Worm (Caenorhabditis elegans) whole organism, L4 larva: ENCODE measurements around the gene F16G10.7.

Source experiments
- F37D6.2 ChIP-seq: sonication (generic microtip); optimal IDR thresholded peaks from 2 replicates; lab custom pipeline; 2016; ENCODE audit warnings: mild to moderate bottlenecking, missing genetic modification characterization, missing compliant biosample characterization
- F44E2.7 ChIP-seq: fragments of 200-800 bp; sonication (Bioruptor generic); IDR thresholded peaks from 2 replicates; pipeline ENCODE4 v2.1.2; 2022; ENCODE audit warnings: missing genetic modification characterization, missing compliant biosample characterization
- F49E8.2 ChIP-seq: sonication (generic microtip); optimal IDR thresholded peaks from 2 replicates; lab custom pipeline; 2016; ENCODE audit warnings: missing compliant biosample characterization, mild to moderate bottlenecking, missing genetic modification characterization, borderline replicate concordance
- T20F7.1 ChIP-seq: fragments of 200-800 bp; sonication (Bioruptor generic); optimal IDR thresholded peaks from 2 replicates; lab custom pipeline; 2018; ENCODE audit warnings: mild to moderate bottlenecking, missing genetic modification characterization, missing compliant biosample characterization
- Y105C5A.15 ChIP-seq: fragments of 200-800 bp; sonication (Bioruptor generic); IDR thresholded peaks from 2 replicates; pipeline ENCODE4 v1.3.6; 2022; ENCODE audit warnings: missing genetic modification characterization, missing compliant biosample characterization
- ZK337.2 ChIP-seq: fragments of 200-800 bp; sonication (Bioruptor generic); IDR thresholded peaks from 2 replicates; pipeline ENCODE4 v1.3.6; 2022; ENCODE audit warnings: missing genetic modification reagents, missing genetic modification characterization, missing compliant biosample characterization
- aha-1 ChIP-seq: fragments of 150-350 bp; peaks from one replicate; lab custom pipeline; 2014; ENCODE audit warnings: missing biosample characterization, missing genetic modification characterization
- aly-2 ChIP-seq: sonication (generic microtip); optimal IDR thresholded peaks from 2 replicates; lab custom pipeline; 2018; ENCODE audit warnings: missing biosample characterization, missing genetic modification characterization
- attf-4 ChIP-seq: sonication (generic microtip); optimal IDR thresholded peaks from 3 replicates; lab custom pipeline; 2017; ENCODE audit warnings: missing biosample characterization, missing genetic modification characterization
- ceh-28 ChIP-seq: fragments of 150-350 bp; optimal IDR thresholded peaks from 2 replicates; lab custom pipeline; 2014; ENCODE audit warnings: missing biosample characterization, missing genetic modification reagents, missing genetic modification characterization
- ceh-32 ChIP-seq: sonication (generic microtip); optimal IDR thresholded peaks from 2 replicates; lab custom pipeline; 2016; ENCODE audit warnings: mild to moderate bottlenecking, missing genetic modification characterization, missing compliant biosample characterization; ENCODE audit not compliant: poor library complexity
- cey-2 ChIP-seq: sonication (generic microtip); optimal IDR thresholded peaks from 3 replicates; lab custom pipeline; 2017; ENCODE audit warnings: missing genetic modification characterization, mild to moderate bottlenecking, missing compliant biosample characterization, antibody characterized with exemption, borderline replicate concordance; ENCODE audit not compliant: insufficient read depth
- ctbp-1 ChIP-seq: fragments of 200-800 bp; sonication (Bioruptor generic); IDR thresholded peaks from 2 replicates; pipeline ENCODE4 v1.3.6; 2022; ENCODE audit warnings: missing genetic modification reagents, missing genetic modification characterization, missing compliant biosample characterization
- daf-19 ChIP-seq: fragments of 200-800 bp; sonication (Bioruptor generic); conservative IDR thresholded peaks from 2 replicates; pipeline ENCODE4 v1.3.6; 2022; ENCODE audit warnings: missing genetic modification characterization, missing compliant biosample characterization
- dmd-8 ChIP-seq: fragments of 200-800 bp; sonication (Bioruptor generic); IDR thresholded peaks from 2 replicates; pipeline ENCODE4 v1.3.6; 2022; ENCODE audit warnings: missing genetic modification characterization, missing compliant biosample characterization
- dmd-9 ChIP-seq: fragments of 200-800 bp; sonication (Bioruptor generic); IDR thresholded peaks from 2 replicates; pipeline ENCODE4 v1.3.6; 2022; ENCODE audit warnings: missing genetic modification reagents, missing genetic modification characterization, missing compliant biosample characterization
- dpl-1 ChIP-seq: fragments of 150-350 bp; optimal IDR thresholded peaks from 2 replicates; lab custom pipeline; 2014; ENCODE audit warnings: missing biosample characterization, missing genetic modification reagents, missing genetic modification characterization
- fkh-10 ChIP-seq: fragments of 150-350 bp; optimal IDR thresholded peaks from 2 replicates; lab custom pipeline; 2014; ENCODE audit warnings: missing biosample characterization, missing genetic modification reagents, missing genetic modification characterization
- fos-1 ChIP-seq: fragments of 150-350 bp; optimal IDR thresholded peaks from 2 replicates; lab custom pipeline; 2014; ENCODE audit warnings: missing biosample characterization, missing genetic modification characterization
- gei-8 ChIP-seq: fragments of 200-800 bp; sonication (Bioruptor generic); optimal IDR thresholded peaks from 2 replicates; lab custom pipeline; 2018; ENCODE audit warnings: mild to moderate bottlenecking, missing genetic modification characterization, missing compliant biosample characterization
- hif-1 ChIP-seq, 2 experiments: sonication (generic microtip); optimal IDR thresholded peaks; 2 replicates each; lab custom pipeline; 2016 to 2017; ENCODE audit warnings: missing compliant biosample characterization in 2 of 2, missing genetic modification characterization in 2 of 2, missing genetic modification reagents in 2 of 2, missing genotype in 2 of 2, mild to moderate bottlenecking in 1 of 2
- hlh-30 ChIP-seq: sonication (generic microtip); optimal IDR thresholded peaks from 2 replicates; lab custom pipeline; 2017; ENCODE audit warnings: antibody characterized with exemption, mild to moderate bottlenecking, missing genetic modification characterization, missing compliant biosample characterization; ENCODE audit not compliant: insufficient read depth
- lim-7 ChIP-seq: fragments of 200-800 bp; sonication (Bioruptor generic); IDR thresholded peaks from 2 replicates; pipeline ENCODE4 v1.3.6; 2022; ENCODE audit warnings: missing genetic modification characterization, missing compliant biosample characterization
- lin-1 ChIP-seq: fragments of 200-800 bp; sonication (Bioruptor generic); IDR thresholded peaks from 2 replicates; pipeline ENCODE4 v1.3.6; 2022; ENCODE audit warnings: missing genetic modification reagents, missing genetic modification characterization, missing compliant biosample characterization
- lin-15B ChIP-seq: fragments of 150-350 bp; sonication (generic microtip); optimal IDR thresholded peaks from 3 replicates; lab custom pipeline; 2014; ENCODE audit warnings: missing biosample characterization, missing genetic modification characterization
- lin-39 ChIP-seq: fragments of 150-350 bp; optimal IDR thresholded peaks from 2 replicates; lab custom pipeline; 2014; ENCODE audit warnings: missing biosample characterization, missing genetic modification reagents, missing genetic modification characterization
- lir-3 ChIP-seq: sonication (generic microtip); optimal IDR thresholded peaks from 2 replicates; lab custom pipeline; 2016; ENCODE audit warnings: mild to moderate bottlenecking, missing genetic modification characterization, missing compliant biosample characterization
- madf-5 ChIP-seq, 2 experiments: fragments of 200-800 bp; sonication (Bioruptor generic); IDR thresholded peaks; 2 replicates each; pipeline ENCODE4 v1.3.6; 2022; ENCODE audit warnings: missing compliant biosample characterization in 2 of 2, missing genetic modification characterization in 2 of 2
- mdl-1 ChIP-seq, 2 experiments: fragments of 150-350 bp in 1 of 2; sonication (generic microtip) in 1 of 2; optimal IDR thresholded peaks; 2 replicates each; lab custom pipeline; 2014 to 2017; ENCODE audit warnings: missing biosample characterization in 2 of 2, missing genetic modification characterization in 2 of 2
- mes-2 ChIP-seq: sonication (generic microtip); optimal IDR thresholded peaks from 2 replicates; lab custom pipeline; 2016; ENCODE audit warnings: missing genotype, mild to moderate bottlenecking, missing genetic modification characterization, missing compliant biosample characterization; ENCODE audit not compliant: poor library complexity, severe bottlenecking
- mxl-2 ChIP-seq: fragments of 200-800 bp; sonication (Bioruptor generic); conservative IDR thresholded peaks from 2 replicates; pipeline ENCODE4 v1.3.6; 2022; ENCODE audit warnings: missing genetic modification reagents, missing genetic modification characterization, missing compliant biosample characterization
- mxl-3 ChIP-seq: fragments of 200-800 bp; sonication (Bioruptor generic); optimal IDR thresholded peaks from 2 replicates; lab custom pipeline; 2018; ENCODE audit warnings: mild to moderate bottlenecking, missing genetic modification characterization, missing compliant biosample characterization
- nhr-102 ChIP-seq: sonication (generic microtip); optimal IDR thresholded peaks from 2 replicates; lab custom pipeline; 2016; ENCODE audit warnings: mild to moderate bottlenecking, missing genetic modification characterization, moderate library complexity, missing compliant biosample characterization
- nhr-48 ChIP-seq: sonication (generic microtip); optimal IDR thresholded peaks from 2 replicates; lab custom pipeline; 2016; ENCODE audit warnings: mild to moderate bottlenecking, missing genetic modification characterization, missing compliant biosample characterization
- nhr-6 ChIP-seq: fragments of 150-350 bp; optimal IDR thresholded peaks from 2 replicates; lab custom pipeline; 2014; ENCODE audit warnings: missing biosample characterization, missing genetic modification characterization
- nhr-76 ChIP-seq: fragments of 150-350 bp; optimal IDR thresholded peaks from 2 replicates; lab custom pipeline; 2014; ENCODE audit warnings: missing biosample characterization, missing genetic modification characterization
- php-3 ChIP-seq: fragments of 200-800 bp; sonication (Bioruptor generic); IDR thresholded peaks from 2 replicates; pipeline ENCODE4 v1.3.6; 2022; ENCODE audit warnings: missing genetic modification reagents, missing genetic modification characterization, missing compliant biosample characterization
- pqm-1 ChIP-seq: sonication (generic microtip); optimal IDR thresholded peaks from 2 replicates; lab custom pipeline; 2017; ENCODE audit warnings: missing biosample characterization, missing genetic modification characterization
- saeg-2 ChIP-seq: fragments of 200-800 bp; sonication (Bioruptor generic); IDR thresholded peaks from 2 replicates; pipeline ENCODE4 v1.3.6; 2022; ENCODE audit warnings: missing genetic modification reagents, missing genetic modification characterization, missing compliant biosample characterization
- sdz-12 ChIP-seq: fragments of 200-800 bp; sonication (Bioruptor generic); optimal IDR thresholded peaks from 2 replicates; lab custom pipeline; 2018; ENCODE audit warnings: mild to moderate bottlenecking, missing genetic modification characterization, missing compliant biosample characterization
- set-16 ChIP-seq: fragments of 200-800 bp; sonication (Bioruptor generic); IDR thresholded peaks from 2 replicates; pipeline ENCODE4 v1.3.6; 2022; ENCODE audit warnings: missing genetic modification reagents, missing genetic modification characterization, missing compliant biosample characterization
- skn-1 ChIP-seq: fragments of 150-350 bp; optimal IDR thresholded peaks from 2 replicates; lab custom pipeline; 2014; ENCODE audit warnings: missing biosample characterization, missing genetic modification characterization
- snpc-1.2 ChIP-seq: fragments of 200-800 bp; sonication (Bioruptor generic); IDR thresholded peaks from 2 replicates; pipeline ENCODE4 v1.3.6; 2022; ENCODE audit warnings: missing genetic modification reagents, missing genetic modification characterization, missing compliant biosample characterization
- unc-39 ChIP-seq: sonication (generic microtip); optimal IDR thresholded peaks from 2 replicates; lab custom pipeline; 2017; ENCODE audit warnings: missing biosample characterization, missing genetic modification characterization
- zfp-3 ChIP-seq: fragments of 200-800 bp; sonication (Bioruptor generic); conservative IDR thresholded peaks from 2 replicates; pipeline ENCODE4 v1.3.6; 2022; ENCODE audit warnings: missing genetic modification reagents, missing genetic modification characterization, missing compliant biosample characterization
- zip-2 ChIP-seq: fragments of 150-350 bp; optimal IDR thresholded peaks from 2 replicates; lab custom pipeline; 2014; ENCODE audit warnings: missing biosample characterization, missing genetic modification characterization
- ztf-11 ChIP-seq: fragments of 150-350 bp; optimal IDR thresholded peaks from 2 replicates; lab custom pipeline; 2014; ENCODE audit warnings: missing biosample characterization, missing genetic modification characterization

The F16G10.7 gene

ce11 chrII:2383334-2383733 lies 3.3 kb upstream of the F16G10.7 start, which contains the start of gene F16G10.8:
F16G10.8 (minus strand) TSS chrII:2383434.
- TF ChIP-seq T20F7.1 (GFP tag; lab: Kevin White, UChicago) (no peak), mdl-1 (tag; optimal IDR thresholded peaks at IDR 0.05; lab: Kevin White, UChicago) (no peak), mxl-3 (GFP tag; lab: Kevin White, UChicago) (no peak), gei-8 (GFP tag; lab: Kevin White, UChicago) (no peak), ceh-32 (tag; lab: Kevin White, UChicago) (no peak), F49E8.2 (tag; lab: Kevin White, UChicago) (no peak), F37D6.2 (no peak), Y105C5A.15 (GFP tag; lab: Robert Waterston, UW) (no peak), lir-3 (no peak), ztf-11 (tag; lab: Kevin White, UChicago) (no peak), lim-7 (no peak), zfp-3 (GFP tag; lab: Robert Waterston, UW) (no peak), skn-1 (tag; lab: Kevin White, UChicago) (no peak), hlh-30 (tag; lab: Kevin White, UChicago) (no peak)

- TF ChIP-seq lin-1 (GFP tag; lab: Robert Waterston, UW): no peak
- TF ChIP-seq ceh-32 (tag; lab: Kevin White, UChicago): no peak
- no peak for TF ChIP-seq nhr-102 (tag; lab: Kevin White, UChicago)
- TF ChIP-seq saeg-2: no peak
- TF ChIP-seq daf-19: no peak
- no peak for TF ChIP-seq ceh-28 (tag; lab: Kevin White, UChicago)
- TF ChIP-seq set-16 (GFP tag; lab: Robert Waterston, UW): peak; percentile 83
- TF ChIP-seq zip-2 (tag; lab: Kevin White, UChicago): no peak
These were observed 401 bp downstream of the F16G10.7 start for ce11 chrII:2379673-2380072.

DNA sequence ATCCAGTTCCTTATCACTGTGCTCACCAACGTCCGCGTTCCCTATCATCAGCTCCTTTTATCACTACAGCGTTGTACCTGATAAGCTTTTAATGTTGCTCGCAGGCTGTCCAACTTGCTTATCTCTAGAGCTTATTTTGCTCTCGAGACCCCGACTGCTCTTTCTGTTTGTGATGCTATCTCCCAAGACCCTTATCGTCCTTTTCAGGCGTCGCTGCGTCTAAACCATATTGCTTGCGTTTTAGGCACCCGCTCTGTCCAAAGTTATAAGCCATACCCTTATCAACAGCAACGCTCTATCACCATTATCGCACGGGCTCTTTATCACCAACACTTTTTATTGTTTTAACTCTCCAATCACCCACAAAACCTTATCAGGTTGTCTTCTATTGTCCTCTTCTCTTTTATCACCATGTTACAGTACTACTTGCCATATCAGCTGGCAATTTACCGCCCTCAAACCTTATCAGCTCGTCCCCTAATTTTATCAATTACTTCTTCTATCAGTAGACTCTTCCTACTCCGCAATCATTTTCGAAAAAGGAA lies 1.5 kb downstream of the F16G10.7 start:
- TF ChIP-seq dmd-8 (GFP tag; lab: Robert Waterston, UW) (no peak; the same call in 1 of the 2 replicates), F49E8.2 (tag; lab: Kevin White, UChicago) (no peak), fkh-10 (GFP tag; lab: Kevin White, UChicago) (no peak), dpl-1 (peak; percentile 35), fos-1 (tag; lab: Kevin White, UChicago) (peak; percentile 88), madf-5 (GFP tag; IDR thresholded peaks at IDR 0.05; lab: Robert Waterston, UW) (no peak), nhr-76 (tag; lab: Kevin White, UChicago) (no peak), lin-15B (tag; lab: Kevin White, UChicago) (no peak), hif-1 (tag; optimal IDR thresholded peaks at IDR 0.05; lab: Kevin White, UChicago) (no peak), php-3 (GFP tag; lab: Robert Waterston, UW) (peak; percentile 100), nhr-6 (peak; percentile 51), lin-39 (no peak), pqm-1 (tag; lab: Kevin White, UChicago) (peak; percentile 100), nhr-102 (tag; lab: Kevin White, UChicago) (peak; percentile 97), attf-4 (tag; lab: Kevin White, UChicago) (no peak), nhr-48 (tag; lab: Kevin White, UChicago) (peak; percentile 95), T20F7.1 (GFP tag; lab: Kevin White, UChicago) (peak; percentile 81), unc-39 (tag; lab: Kevin White, UChicago) (no peak), mes-2 (tag; lab: Kevin White, UChicago) (no peak), ctbp-1 (GFP tag; lab: Robert Waterston, UW) (no peak), ZK337.2 (GFP tag; lab: Robert Waterston, UW) (0 out of 2 replicates have a peak, but pooled peaks have one; percentile 31), dmd-9 (GFP tag; lab: Robert Waterston, UW) (no peak), aly-2 (no peak), lin-1 (GFP tag; lab: Robert Waterston, UW) (peak; percentile 98), aha-1 (peak; percentile 97), cey-2 (peak; percentile 93), sdz-12 (GFP tag; lab: Kevin White, UChicago) (no peak), snpc-1.2 (GFP tag; lab: Robert Waterston, UW) (no peak), mxl-2 (no peak), saeg-2 (peak; percentile 77; the same call in 1 of the 2 replicates), F44E2.7 (GFP tag; lab: Robert Waterston, UW) (no peak)
